Worm (Caenorhabditis elegans) whole organism, L1 larva: Measurements from ENCODE around the gene twk-21.
A peak's percentile ranks its signal among the peaks of the same experiment; 100 is the strongest.
"Not testable (repeated sequence)": the region's sequence is repeated elsewhere in the genome, so short reads cannot be mapped to it uniquely, and the experiment has no call there.

Experiments used
- C16A3.4 ChIP-seq: fragments of 150-350 bp; optimal IDR thresholded peaks from 2 replicates; lab custom pipeline; 2014; ENCODE audit warnings: missing biosample characterization, missing genetic modification characterization
- C34B4.2 ChIP-seq: sonication (generic microtip); optimal IDR thresholded peaks from 2 replicates; lab custom pipeline; 2017; ENCODE audit warnings: mild to moderate bottlenecking, missing genetic modification characterization, missing compliant biosample characterization
- F16B12.6 ChIP-seq: fragments of 150-350 bp; optimal IDR thresholded peaks from 2 replicates; lab custom pipeline; 2014; ENCODE audit warnings: missing biosample characterization, missing genetic modification characterization
- Y116A8C.19 ChIP-seq: sonication (generic microtip); optimal IDR thresholded peaks from 2 replicates; lab custom pipeline; 2016; ENCODE audit warnings: missing compliant biosample characterization, missing genetic modification characterization, borderline replicate concordance
- aha-1 ChIP-seq: fragments of 150-350 bp; optimal IDR thresholded peaks from 2 replicates; lab custom pipeline; 2014; ENCODE audit warnings: missing biosample characterization, missing genetic modification characterization
- alr-1 ChIP-seq: fragments of 200-800 bp; sonication (Bioruptor generic); optimal IDR thresholded peaks from 2 replicates; lab custom pipeline; 2018; ENCODE audit warnings: borderline replicate concordance, mild to moderate bottlenecking, missing genetic modification characterization, missing compliant biosample characterization
- aly-2 ChIP-seq: fragments of 150-350 bp; optimal IDR thresholded peaks from 2 replicates; lab custom pipeline; 2014; ENCODE audit warnings: missing biosample characterization, missing genetic modification characterization
- ama-1 ChIP-seq: fragments of 150-350 bp; optimal IDR thresholded peaks from 2 replicates; lab custom pipeline; 2014
- ceh-63 ChIP-seq: fragments of 200-800 bp; sonication (Bioruptor generic); optimal IDR thresholded peaks from 2 replicates; lab custom pipeline; 2018; ENCODE audit warnings: mild to moderate bottlenecking, missing genetic modification characterization, missing compliant biosample characterization
- ceh-8 ChIP-seq: fragments of 200-800 bp; sonication (Bioruptor generic); optimal IDR thresholded peaks from 2 replicates; lab custom pipeline; 2018; ENCODE audit warnings: mild to moderate bottlenecking, missing genetic modification characterization, moderate library complexity, missing compliant biosample characterization
- ceh-82 ChIP-seq, 3 experiments: fragments of 150-350 bp in 1 of 3; sonication (generic microtip) in 2 of 3; optimal IDR thresholded peaks; 2 replicates each; lab custom pipeline; 2014 to 2017; ENCODE audit warnings: missing biosample characterization in 3 of 3, missing genetic modification characterization in 3 of 3
- ceh-90 ChIP-seq: sonication (generic microtip); optimal IDR thresholded peaks from 2 replicates; lab custom pipeline; 2016; ENCODE audit warnings: missing genetic modification characterization, missing compliant biosample characterization
- dpl-1 ChIP-seq, 3 experiments: fragments of 150-350 bp in 2 of 3; sonication (generic microtip) in 1 of 3; optimal IDR thresholded peaks; 2 replicates each; lab custom pipeline; 2014 to 2017; ENCODE audit warnings: missing biosample characterization in 3 of 3, missing genetic modification characterization in 3 of 3, missing genetic modification reagents in 3 of 3
- efl-1 ChIP-seq, 4 experiments: fragments of 150-350 bp; optimal IDR thresholded peaks in 3 of 4; peaks in 1 of 4; 1 replicate in 1 of 4; 2 replicates in 3 of 4; lab custom pipeline; 2014; ENCODE audit warnings: missing biosample characterization in 2 of 4, missing genetic modification characterization in 2 of 4, missing genetic modification reagents in 2 of 4
- elt-2 ChIP-seq: sonication (generic microtip); optimal IDR thresholded peaks from 2 replicates; lab custom pipeline; 2016; ENCODE audit warnings: missing genetic modification characterization, mild to moderate bottlenecking, inconsistent platforms, missing compliant biosample characterization, missing genetic modification reagents
- elt-3 ChIP-seq, 6 experiments: fragments of 150-350 bp in 1 of 6; sonication (generic microtip); optimal IDR thresholded peaks; 2 replicates each; lab custom pipeline; 2017 to 2018; ENCODE audit warnings: missing biosample characterization in 6 of 6, missing genetic modification characterization in 6 of 6, inconsistent platforms in 1 of 6
- fkh-10 ChIP-seq: sonication (generic microtip); optimal IDR thresholded peaks from 2 replicates; lab custom pipeline; 2017; ENCODE audit warnings: missing biosample characterization, missing genetic modification reagents, missing genetic modification characterization
- fkh-8 ChIP-seq: sonication (generic microtip); optimal IDR thresholded peaks from 2 replicates; lab custom pipeline; 2016; ENCODE audit warnings: mild to moderate bottlenecking, missing genetic modification characterization, missing compliant biosample characterization
- fos-1 ChIP-seq: fragments of 150-350 bp; optimal IDR thresholded peaks from 2 replicates; lab custom pipeline; 2014; ENCODE audit warnings: missing biosample characterization, missing genetic modification characterization
- grh-1 ChIP-seq: fragments of 200-800 bp; sonication (Bioruptor generic); IDR thresholded peaks from 2 replicates; pipeline ENCODE4 v1.3.6; 2022; ENCODE audit warnings: missing genetic modification reagents, missing genetic modification characterization, missing compliant biosample characterization
- hpl-2 ChIP-seq: fragments of 150-350 bp; optimal IDR thresholded peaks from 2 replicates; lab custom pipeline; 2014; ENCODE audit warnings: missing biosample characterization, missing genetic modification reagents, missing genetic modification characterization
- irx-1 ChIP-seq: sonication (generic microtip); optimal IDR thresholded peaks from 2 replicates; lab custom pipeline; 2016; ENCODE audit warnings: missing genetic modification characterization, missing compliant biosample characterization
- isw-1 ChIP-seq: fragments of 200-800 bp; sonication (Bioruptor generic); IDR thresholded peaks from 2 replicates; pipeline ENCODE4 v1.3.6; 2022; ENCODE audit warnings: missing genetic modification characterization, missing compliant biosample characterization
- jun-1 ChIP-seq: fragments of 150-350 bp; optimal IDR thresholded peaks from 2 replicates; lab custom pipeline; 2014; ENCODE audit warnings: missing biosample characterization, missing genetic modification reagents, missing genetic modification characterization
- lin-35 ChIP-seq, 2 experiments: fragments of 150-350 bp; optimal IDR thresholded peaks; 2 replicates each; lab custom pipeline; 2014; ENCODE audit warnings: missing biosample characterization in 2 of 2, missing genetic modification characterization in 2 of 2, missing genetic modification reagents in 2 of 2
- lir-3 ChIP-seq: sonication (generic microtip); optimal IDR thresholded peaks from 2 replicates; lab custom pipeline; 2016; ENCODE audit warnings: mild to moderate bottlenecking, missing genetic modification characterization, moderate library complexity, missing compliant biosample characterization; ENCODE audit not compliant: poor library complexity
- lsy-2 ChIP-seq, 2 experiments: fragments of 150-350 bp; optimal IDR thresholded peaks; 2 replicates each; lab custom pipeline; 2014; ENCODE audit warnings: missing biosample characterization in 2 of 2, missing genetic modification characterization in 2 of 2
- mef-2 ChIP-seq: fragments of 150-350 bp; optimal IDR thresholded peaks from 2 replicates; lab custom pipeline; 2014; ENCODE audit warnings: missing biosample characterization, missing genetic modification characterization
- mep-1 ChIP-seq: fragments of 150-350 bp; optimal IDR thresholded peaks from 2 replicates; lab custom pipeline; 2014; ENCODE audit warnings: missing biosample characterization, missing genetic modification characterization
- nhr-12 ChIP-seq: sonication (generic microtip); optimal IDR thresholded peaks from 2 replicates; lab custom pipeline; 2017; ENCODE audit warnings: missing biosample characterization, missing genetic modification characterization
- nhr-19 ChIP-seq: fragments of 200-800 bp; sonication (Bioruptor generic); conservative IDR thresholded peaks from 2 replicates; pipeline ENCODE4 v1.3.6; 2022; ENCODE audit warnings: missing genetic modification characterization, missing compliant biosample characterization
- nhr-237 ChIP-seq: fragments of 150-350 bp; optimal IDR thresholded peaks from 2 replicates; lab custom pipeline; 2014; ENCODE audit warnings: missing biosample characterization, missing genetic modification characterization
- nhr-28 ChIP-seq: fragments of 150-350 bp; optimal IDR thresholded peaks from 2 replicates; lab custom pipeline; 2014; ENCODE audit warnings: missing biosample characterization, missing genetic modification characterization
- nhr-47 ChIP-seq: sonication (generic microtip); optimal IDR thresholded peaks from 2 replicates; lab custom pipeline; 2016; ENCODE audit warnings: mild to moderate bottlenecking, missing genetic modification characterization, moderate library complexity, missing compliant biosample characterization
- nhr-71 ChIP-seq: sonication (generic microtip); optimal IDR thresholded peaks from 2 replicates; lab custom pipeline; 2016; ENCODE audit warnings: mild to moderate bottlenecking, missing genetic modification characterization, moderate library complexity, missing compliant biosample characterization
- nhr-76 ChIP-seq: sonication (generic microtip); optimal IDR thresholded peaks from 2 replicates; lab custom pipeline; 2017; ENCODE audit warnings: missing biosample characterization, missing genetic modification characterization
- nhr-85 ChIP-seq: sonication (generic microtip); peaks from one replicate; lab custom pipeline; 2016; ENCODE audit warnings: missing genetic modification characterization, inconsistent platforms, missing compliant biosample characterization
- nhr-90 ChIP-seq: sonication (generic microtip); optimal IDR thresholded peaks from 2 replicates; lab custom pipeline; 2016; ENCODE audit warnings: mild to moderate bottlenecking, missing genetic modification characterization, missing compliant biosample characterization; ENCODE audit not compliant: poor library complexity
- pqm-1 ChIP-seq: sonication (generic microtip); optimal IDR thresholded peaks from 3 replicates; lab custom pipeline; 2017; ENCODE audit warnings: missing biosample characterization, missing genetic modification characterization
- snpc-4 ChIP-seq: fragments of 150-350 bp; optimal IDR thresholded peaks from 2 replicates; lab custom pipeline; 2014; ENCODE audit warnings: missing biosample characterization, missing genetic modification characterization
- snu-23 ChIP-seq: sonication (generic microtip); optimal IDR thresholded peaks from 2 replicates; lab custom pipeline; 2016; ENCODE audit warnings: missing genetic modification characterization, missing compliant biosample characterization
- sox-4 ChIP-seq: sonication (generic microtip); optimal IDR thresholded peaks from 2 replicates; lab custom pipeline; 2016; ENCODE audit warnings: missing genetic modification characterization, missing compliant biosample characterization
- sup-37 ChIP-seq: fragments of 200-800 bp; sonication (Bioruptor generic); optimal IDR thresholded peaks from 2 replicates; lab custom pipeline; 2018; ENCODE audit warnings: mild to moderate bottlenecking, missing genetic modification characterization, missing compliant biosample characterization
- swsn-7 ChIP-seq: sonication (generic microtip); optimal IDR thresholded peaks from 2 replicates; lab custom pipeline; 2016; ENCODE audit warnings: missing genetic modification characterization, missing compliant biosample characterization
- tlp-1 ChIP-seq: fragments of 150-350 bp; optimal IDR thresholded peaks from 2 replicates; lab custom pipeline; 2014; ENCODE audit warnings: missing biosample characterization, missing genetic modification characterization
- unc-30 ChIP-seq: sonication (generic microtip); optimal IDR thresholded peaks from 2 replicates; lab custom pipeline; 2017; ENCODE audit warnings: missing biosample characterization, missing genetic modification characterization
- unc-62 ChIP-seq: fragments of 150-350 bp; optimal IDR thresholded peaks from 2 replicates; lab custom pipeline; 2014; ENCODE audit warnings: missing biosample characterization, missing genetic modification reagents, missing genetic modification characterization
- unc-98 ChIP-seq: fragments of 200-800 bp; sonication (Bioruptor generic); IDR thresholded peaks from 2 replicates; pipeline ENCODE4 v1.3.6; 2022; ENCODE audit warnings: missing genetic modification characterization, missing compliant biosample characterization
- vab-15 ChIP-seq: sonication (generic microtip); optimal IDR thresholded peaks from 2 replicates; lab custom pipeline; 2017; ENCODE audit warnings: missing genotype, mild to moderate bottlenecking, missing genetic modification characterization, missing compliant biosample characterization
- xbp-1 ChIP-seq: sonication (generic microtip); optimal IDR thresholded peaks from 2 replicates; lab custom pipeline; 2016; ENCODE audit warnings: missing genetic modification characterization, missing compliant biosample characterization

Gene twk-21

DNA sequence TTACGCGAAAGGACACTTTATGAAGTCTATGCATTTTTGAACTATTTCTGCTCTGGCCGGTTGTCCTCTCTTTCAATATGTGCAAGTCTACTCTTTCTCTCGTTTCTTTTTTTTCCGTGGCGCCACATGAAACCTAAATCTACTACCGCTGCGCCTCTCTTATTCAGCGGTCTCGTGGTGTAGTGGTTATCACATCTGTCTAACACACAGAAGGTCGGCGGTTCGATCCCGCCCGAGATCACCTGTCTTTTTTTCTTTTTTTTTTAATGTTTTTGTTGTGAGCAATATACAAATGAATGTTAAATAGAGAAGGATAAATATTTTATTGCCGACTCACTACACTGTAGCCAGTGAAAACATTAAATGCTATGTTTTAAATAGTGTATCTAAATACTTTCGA, 1.5 kb upstream of the twk-21 start (continued):
- TF ChIP-seq xbp-1 (tag; lab: Kevin White, UChicago): peak; percentile 48
- TF ChIP-seq ceh-90: no peak
- TF ChIP-seq ceh-82 (tag; optimal IDR thresholded peaks at IDR 0.05; lab: Kevin White, UChicago): peak; percentile 44 to 70 (median 63)
- peak; percentile 49 for TF ChIP-seq C16A3.4
- TF ChIP-seq unc-98 (GFP tag; lab: Robert Waterston, UW): no peak
- TF ChIP-seq elt-3 (tag; optimal IDR thresholded peaks at IDR 0.05; lab: Kevin White, UChicago): peak in 1 of 6 experiments; percentile 17
- peak; percentile 51 for TF ChIP-seq grh-1 (GFP tag; lab: Robert Waterston, UW)
- no peak for TF ChIP-seq ceh-63 (GFP tag; lab: Kevin White, UChicago)
- no peak for TF ChIP-seq C34B4.2 (tag; lab: Kevin White, UChicago)
- peak; percentile 78 for TF ChIP-seq nhr-71 (tag; lab: Kevin White, UChicago)
- TF ChIP-seq tlp-1 (tag; lab: Kevin White, UChicago): no peak
- no peak for TF ChIP-seq hpl-2
- no peak for TF ChIP-seq Y116A8C.19
- TF ChIP-seq ceh-8: no peak
- peak; percentile 20 for TF ChIP-seq F16B12.6 (tag; lab: Kevin White, UChicago)
- peak; percentile 59 for TF ChIP-seq nhr-90 (tag; lab: Kevin White, UChicago)
- no peak for TF ChIP-seq unc-62 (GFP tag; lab: Kevin White, UChicago)
- peak; percentile 69 for TF ChIP-seq nhr-19
- peak; percentile 12 for TF ChIP-seq fkh-8 (tag; lab: Kevin White, UChicago)
- TF ChIP-seq efl-1 (optimal IDR thresholded peaks at IDR 0.05; lab: Kevin White, UChicago): peak; percentile 19 to 23
- TF ChIP-seq efl-1 (GFP tag; optimal IDR thresholded peaks at IDR 0.05 in 1 of 2; lab: Kevin White, UChicago): peak; percentile 2 to 76
- TF ChIP-seq fkh-10 (GFP tag; lab: Kevin White, UChicago): peak; percentile 16
- TF ChIP-seq jun-1 (tag; lab: Kevin White, UChicago): peak; percentile 35
- peak; percentile 48 for TF ChIP-seq lir-3
- no peak for TF ChIP-seq sox-4 (tag; lab: Kevin White, UChicago)
- TF ChIP-seq nhr-28 (tag; lab: Kevin White, UChicago): no peak
- TF ChIP-seq mef-2: no peak
- TF ChIP-seq fos-1: peak; percentile 15
- TF ChIP-seq nhr-85: peak; percentile 76
- peak; percentile 72 for TF ChIP-seq swsn-7 (tag; lab: Kevin White, UChicago)
- TF ChIP-seq lsy-2 (tag; optimal IDR thresholded peaks at IDR 0.05; lab: Kevin White, UChicago): peak; percentile 49 to 53
- no peak for TF ChIP-seq vab-15
- peak in 1 of 3 experiments; percentile 6 for TF ChIP-seq dpl-1 (GFP tag; optimal IDR thresholded peaks at IDR 0.05; lab: Kevin White, UChicago)
- peak; percentile 29 for TF ChIP-seq elt-2
- TF ChIP-seq ama-1: no peak
- peak; percentile 88 for TF ChIP-seq snu-23
- TF ChIP-seq snpc-4 (tag; lab: Kevin White, UChicago): peak; percentile 70
- peak; percentile 65 for TF ChIP-seq irx-1 (tag; lab: Kevin White, UChicago)
- peak; percentile 64 for TF ChIP-seq mep-1
- no peak for TF ChIP-seq aha-1 (tag; lab: Kevin White, UChicago)
- TF ChIP-seq sup-37 (GFP tag; lab: Kevin White, UChicago): no peak
- no peak for TF ChIP-seq nhr-76 (tag; lab: Kevin White, UChicago)

ce11 chrX:16299217-16299616, 475 bp upstream of the twk-21 start:
- peak; percentile 58 for TF ChIP-seq nhr-85
- TF ChIP-seq efl-1 (optimal IDR thresholded peaks at IDR 0.05; lab: Kevin White, UChicago): not testable (repeated sequence)
- TF ChIP-seq efl-1 (GFP tag; optimal IDR thresholded peaks at IDR 0.05 in 1 of 2; lab: Kevin White, UChicago): peak in 1 of 2 experiments; percentile 69
- peak; percentile 5 for TF ChIP-seq snu-23

- no peak for TF ChIP-seq unc-62 (GFP tag; lab: Kevin White, UChicago)
- peak in 1 of 2 experiments; percentile 15 for TF ChIP-seq lin-35 (GFP tag; optimal IDR thresholded peaks at IDR 0.05; lab: Kevin White, UChicago)
- no peak for TF ChIP-seq vab-15
- TF ChIP-seq ama-1: no peak
- no peak for TF ChIP-seq alr-1 (tag; lab: Kevin White, UChicago)
- TF ChIP-seq irx-1 (tag; lab: Kevin White, UChicago): peak; percentile 6
- no peak for TF ChIP-seq nhr-47 (tag; lab: Kevin White, UChicago)
- TF ChIP-seq aha-1 (tag; lab: Kevin White, UChicago): no peak
- TF ChIP-seq nhr-19: 0 out of 2 replicates have a peak, but pooled peaks have one; percentile 14
- TF ChIP-seq aly-2 (tag; lab: Kevin White, UChicago): no peak
- peak; percentile 62 for TF ChIP-seq nhr-90 (tag; lab: Kevin White, UChicago)
- TF ChIP-seq isw-1 (GFP tag; lab: Robert Waterston, UW): no peak
- TF ChIP-seq nhr-237 (tag; lab: Kevin White, UChicago): no peak
- no peak for TF ChIP-seq pqm-1 (tag; lab: Kevin White, UChicago)
- no peak for TF ChIP-seq unc-30
- TF ChIP-seq snpc-4 (tag; lab: Kevin White, UChicago): no peak
- no peak for TF ChIP-seq nhr-12 (tag; lab: Kevin White, UChicago)
- TF ChIP-seq F16B12.6 (tag; lab: Kevin White, UChicago): no peak
- no peak for TF ChIP-seq lir-3
Measured at ce11 chrX:16300422-16300821, 730 bp downstream of the twk-21 start.
